Worm (Caenorhabditis elegans): ENCODE data around the gene Y113G7A.22.

ce11 chrV:20161781-20162289, 26.7 kb upstream of the Y113G7A.22 start:
- TF ChIP-seq lin-35 (GFP tag; optimal IDR thresholded peaks at IDR 0.05) (no peak), hmg-20 (GFP tag; IDR thresholded peaks at IDR 0.05) (no peak), zfh-2 (GFP tag; conservative IDR thresholded peaks at IDR 0.05) (no peak), mxl-1 (tag; optimal IDR thresholded peaks at IDR 0.05) (no peak), pha-4 (tag; optimal IDR thresholded peaks at IDR 0.05) (no peak), Y53G8AR.9 (GFP tag; conservative IDR thresholded peaks at IDR 0.05) (0 out of 2 replicates have a peak, but pooled peaks have one; percentile 82), nfya-1 (tag; optimal IDR thresholded peaks at IDR 0.05; ENCODE audit: borderline replicate concordance, insufficient read depth) (no peak), sea-2 (GFP tag; IDR thresholded peaks at IDR 0.05) (no peak), let-526 (GFP tag; IDR thresholded peaks at IDR 0.05) (no peak), ceh-58 (GFP tag; IDR thresholded peaks at IDR 0.05) (no peak), nhr-120 (GFP tag; IDR thresholded peaks at IDR 0.05) (no peak), F57A8.1 (GFP tag; optimal IDR thresholded peaks at IDR 0.05) (no peak)

Data from whole organism, young adult.